Worm (Caenorhabditis elegans) whole organism, L3 larva: ENCODE data around the gene cyp-35C1.

Source experiments
- R02D3.7 ChIP-seq: fragments of 150-350 bp; optimal IDR thresholded peaks from 2 replicates; lab custom pipeline; 2014; ENCODE audit warnings: missing biosample characterization, missing genetic modification characterization
- ZK546.5 ChIP-seq: sonication (generic microtip); optimal IDR thresholded peaks from 2 replicates; lab custom pipeline; 2017; ENCODE audit warnings: missing biosample characterization, missing genetic modification characterization
- ama-1 ChIP-seq: fragments of 150-350 bp; optimal IDR thresholded peaks from 2 replicates; lab custom pipeline; 2018
- ceh-16 ChIP-seq: sonication (generic microtip); optimal IDR thresholded peaks from 2 replicates; lab custom pipeline; 2017; ENCODE audit warnings: missing biosample characterization, missing genetic modification characterization
- ceh-28 ChIP-seq: fragments of 150-350 bp; optimal IDR thresholded peaks from 2 replicates; lab custom pipeline; 2014; ENCODE audit warnings: missing biosample characterization, missing genetic modification reagents, missing genetic modification characterization
- ceh-82 ChIP-seq: fragments of 150-350 bp; optimal IDR thresholded peaks from 2 replicates; lab custom pipeline; 2014; ENCODE audit warnings: missing biosample characterization, missing genetic modification characterization
- egl-27 ChIP-seq: sonication (generic microtip); optimal IDR thresholded peaks from 4 replicates; lab custom pipeline; 2017; ENCODE audit warnings: missing biosample characterization, missing genetic modification reagents, missing genetic modification characterization
- egl-5 ChIP-seq: fragments of 150-350 bp; optimal IDR thresholded peaks from 2 replicates; lab custom pipeline; 2017; ENCODE audit warnings: missing biosample characterization, missing genetic modification reagents, missing genetic modification characterization, inconsistent platforms
- elt-1 ChIP-seq: fragments of 150-350 bp; optimal IDR thresholded peaks from 2 replicates; lab custom pipeline; 2014; ENCODE audit warnings: missing biosample characterization, missing genetic modification characterization
- elt-2 ChIP-seq: sonication (generic microtip); optimal IDR thresholded peaks from 2 replicates; lab custom pipeline; 2016; ENCODE audit warnings: missing genetic modification reagents, mild to moderate bottlenecking, missing genetic modification characterization, missing compliant biosample characterization
- elt-3 ChIP-seq, 3 experiments: fragments of 150-350 bp in 1 of 3; sonication (generic microtip) in 2 of 3; optimal IDR thresholded peaks; 2 replicates in 2 of 3; 4 replicates in 1 of 3; lab custom pipeline; 2014 to 2017; ENCODE audit warnings: missing biosample characterization in 3 of 3, missing genetic modification characterization in 3 of 3
- eor-1 ChIP-seq, 2 experiments: fragments of 150-350 bp; optimal IDR thresholded peaks; 2 replicates each; lab custom pipeline; 2014 to 2018; ENCODE audit warnings: missing biosample characterization in 2 of 2, missing genetic modification characterization in 2 of 2
- fkh-10 ChIP-seq: sonication (generic microtip); optimal IDR thresholded peaks from 2 replicates; lab custom pipeline; 2017; ENCODE audit warnings: missing biosample characterization, missing genetic modification reagents, missing genetic modification characterization
- fkh-2 ChIP-seq: fragments of 150-350 bp; optimal IDR thresholded peaks from 2 replicates; lab custom pipeline; 2014; ENCODE audit warnings: missing biosample characterization, missing genetic modification reagents, missing genetic modification characterization
- fos-1 ChIP-seq: fragments of 150-350 bp; optimal IDR thresholded peaks from 2 replicates; lab custom pipeline; 2014; ENCODE audit warnings: missing biosample characterization, missing genetic modification characterization
- hmg-11 ChIP-seq: sonication (generic microtip); optimal IDR thresholded peaks from 2 replicates; lab custom pipeline; 2016; ENCODE audit warnings: missing genetic modification characterization, missing compliant biosample characterization
- jun-1 ChIP-seq: fragments of 150-350 bp; optimal IDR thresholded peaks from 2 replicates; lab custom pipeline; 2014; ENCODE audit warnings: missing biosample characterization, missing genetic modification reagents, missing genetic modification characterization
- lin-15B ChIP-seq: fragments of 150-350 bp; optimal IDR thresholded peaks from 2 replicates; lab custom pipeline; 2014; ENCODE audit warnings: missing biosample characterization, missing genetic modification characterization
- lin-39 ChIP-seq: fragments of 150-350 bp; optimal IDR thresholded peaks from 2 replicates; lab custom pipeline; 2018; ENCODE audit warnings: missing biosample characterization, missing genetic modification reagents, missing genetic modification characterization
- lsy-12 ChIP-seq: sonication (generic microtip); optimal IDR thresholded peaks from 2 replicates; lab custom pipeline; 2016; ENCODE audit warnings: mild to moderate bottlenecking, missing genetic modification characterization, missing compliant biosample characterization
- mdl-1 ChIP-seq: fragments of 150-350 bp; optimal IDR thresholded peaks from 2 replicates; lab custom pipeline; 2014; ENCODE audit warnings: missing biosample characterization, missing genetic modification characterization
- mml-1 ChIP-seq: fragments of 150-350 bp; sonication (generic microtip); optimal IDR thresholded peaks from 3 replicates; lab custom pipeline; 2014; ENCODE audit warnings: missing biosample characterization, missing genetic modification characterization
- nfya-1 ChIP-seq: sonication (generic microtip); optimal IDR thresholded peaks from 2 replicates; lab custom pipeline; 2017; ENCODE audit warnings: missing genetic modification characterization, mild to moderate bottlenecking, missing compliant biosample characterization, antibody characterized with exemption, moderate library complexity; ENCODE audit not compliant: insufficient read depth
- nhr-11 ChIP-seq: fragments of 150-350 bp; optimal IDR thresholded peaks from 2 replicates; lab custom pipeline; 2014; ENCODE audit warnings: missing biosample characterization, missing genetic modification characterization
- nhr-23 ChIP-seq: fragments of 150-350 bp; optimal IDR thresholded peaks from 2 replicates; lab custom pipeline; 2014; ENCODE audit warnings: missing biosample characterization, missing genetic modification reagents, missing genetic modification characterization
- nhr-237 ChIP-seq: fragments of 150-350 bp; optimal IDR thresholded peaks from 2 replicates; lab custom pipeline; 2014; ENCODE audit warnings: missing biosample characterization, missing genetic modification characterization
- nhr-25 ChIP-seq: sonication (generic microtip); optimal IDR thresholded peaks from 2 replicates; lab custom pipeline; 2017; ENCODE audit warnings: missing biosample characterization, missing genetic modification characterization
- nhr-28 ChIP-seq: fragments of 150-350 bp; optimal IDR thresholded peaks from 2 replicates; lab custom pipeline; 2014; ENCODE audit warnings: missing biosample characterization, missing genetic modification characterization
- nhr-43 ChIP-seq: sonication (generic microtip); optimal IDR thresholded peaks from 2 replicates; lab custom pipeline; 2016; ENCODE audit warnings: mild to moderate bottlenecking, missing genetic modification characterization, missing compliant biosample characterization; ENCODE audit not compliant: poor library complexity, severe bottlenecking
- nhr-67 ChIP-seq: fragments of 150-350 bp; optimal IDR thresholded peaks from 2 replicates; lab custom pipeline; 2014; ENCODE audit warnings: missing biosample characterization, missing genetic modification characterization
- pha-4 ChIP-seq: fragments of 150-350 bp; optimal IDR thresholded peaks from 2 replicates; lab custom pipeline; 2014; ENCODE audit warnings: missing biosample characterization, missing genetic modification reagents, missing genetic modification characterization
- pqm-1 ChIP-seq: fragments of 150-350 bp; optimal IDR thresholded peaks from 2 replicates; lab custom pipeline; 2017; ENCODE audit warnings: missing biosample characterization, missing genetic modification characterization, inconsistent platforms
- sea-2 ChIP-seq: fragments of 150-350 bp; sonication (generic microtip); optimal IDR thresholded peaks from 4 replicates; lab custom pipeline; 2014; ENCODE audit warnings: missing biosample characterization, missing genetic modification reagents, missing genetic modification characterization
- skn-1 ChIP-seq: fragments of 150-350 bp; optimal IDR thresholded peaks from 2 replicates; lab custom pipeline; 2014; ENCODE audit warnings: missing biosample characterization, missing genetic modification characterization
- snpc-4 ChIP-seq: fragments of 150-350 bp; optimal IDR thresholded peaks from 2 replicates; lab custom pipeline; 2014; ENCODE audit warnings: missing biosample characterization, missing genetic modification characterization
- tbx-2 ChIP-seq: sonication (generic microtip); optimal IDR thresholded peaks from 2 replicates; lab custom pipeline; 2016; ENCODE audit warnings: mild to moderate bottlenecking, missing genetic modification characterization, missing compliant biosample characterization
- unc-39 ChIP-seq: sonication (generic microtip); optimal IDR thresholded peaks from 4 replicates; lab custom pipeline; 2017; ENCODE audit warnings: missing biosample characterization, missing genetic modification characterization
- unc-62 ChIP-seq: fragments of 150-350 bp; sonication (generic microtip); optimal IDR thresholded peaks from 4 replicates; lab custom pipeline; 2014; ENCODE audit warnings: missing biosample characterization, missing genetic modification reagents, missing genetic modification characterization
- zag-1 ChIP-seq: fragments of 150-350 bp; optimal IDR thresholded peaks from 2 replicates; lab custom pipeline; 2014; ENCODE audit warnings: missing biosample characterization, missing genetic modification characterization
- ztf-11 ChIP-seq: fragments of 150-350 bp; optimal IDR thresholded peaks from 2 replicates; lab custom pipeline; 2014; ENCODE audit warnings: missing biosample characterization, missing genetic modification characterization
- ztf-4 ChIP-seq: fragments of 150-350 bp; optimal IDR thresholded peaks from 2 replicates; lab custom pipeline; 2014; ENCODE audit warnings: missing biosample characterization, missing genetic modification characterization

cyp-35C1 gene

ce11 chrV:13920730-13921129 lies 22.4 kb upstream of the cyp-35C1 start, which contains the start of gene srx-42:
srx-42 (plus strand) TSS chrV:13921030.
- TF ChIP-seq skn-1 = no peak

ce11 chrV:13918341-13918740 lies 20.1 kb upstream of the cyp-35C1 start, which contains the start of gene str-250:
str-250 (plus strand) TSS chrV:13918641.
- TF ChIP-seq nhr-43 (tag; lab: Kevin White, UChicago) (no peak), elt-3 (tag; optimal IDR thresholded peaks at IDR 0.05; lab: Kevin White, UChicago) (no peak), tbx-2 (no peak), ztf-4 (tag; lab: Kevin White, UChicago) (no peak), ztf-11 (tag; lab: Kevin White, UChicago) (no peak), elt-1 (tag; lab: Kevin White, UChicago) (no peak), nfya-1 (no peak), lin-39 (tag; lab: Kevin White, UChicago) (no peak), elt-2 (tag; lab: Kevin White, UChicago) (no peak), ZK546.5 (tag; lab: Kevin White, UChicago) (no peak), mdl-1 (no peak)
- TF ChIP-seq, all 47 proteins: peak for 0

ce11 chrV:13916196-13916595 lies 17.9 kb upstream of the cyp-35C1 start, which contains the start of gene str-252:
str-252 (plus strand) TSS chrV:13916496.
- TF ChIP-seq nhr-28 (tag; lab: Kevin White, UChicago) = no peak
- no peak for TF ChIP-seq eor-1 (tag; optimal IDR thresholded peaks at IDR 0.05; lab: Kevin White, UChicago)
- TF ChIP-seq lin-39 (tag; lab: Kevin White, UChicago) = no peak
- no peak for TF ChIP-seq zag-1 (tag; lab: Kevin White, UChicago)
- TF ChIP-seq ztf-11 (tag; lab: Kevin White, UChicago) = no peak
- no peak for TF ChIP-seq mdl-1
- no peak for TF ChIP-seq lin-15B
- no peak for TF ChIP-seq pha-4 (tag; lab: Kevin White, UChicago)
- TF ChIP-seq sea-2 (GFP tag; lab: Kevin White, UChicago) = no peak
- no peak for TF ChIP-seq mml-1 (tag; lab: Kevin White, UChicago)
- no peak for TF ChIP-seq nhr-43 (tag; lab: Kevin White, UChicago)
- TF ChIP-seq nhr-11 (tag; lab: Kevin White, UChicago) = no peak
- no peak for TF ChIP-seq nfya-1
- TF ChIP-seq fos-1 (tag; lab: Kevin White, UChicago) = no peak
- TF ChIP-seq fkh-10 (GFP tag; lab: Kevin White, UChicago) = no peak
- no peak for TF ChIP-seq unc-39

- TF ChIP-seq nfya-1 = no peak
- TF ChIP-seq pha-4 (tag; lab: Kevin White, UChicago) = no peak
- TF ChIP-seq elt-3 (tag; optimal IDR thresholded peaks at IDR 0.05; lab: Kevin White, UChicago) = no peak
- no peak for TF ChIP-seq ztf-4 (tag; lab: Kevin White, UChicago)
- TF ChIP-seq egl-5 = no peak
- TF ChIP-seq nhr-43 (tag; lab: Kevin White, UChicago) = no peak
- TF ChIP-seq, all 47 proteins: peak for 0
Measured at ce11 chrV:13915390-13915789, 17.1 kb upstream of the cyp-35C1 start, which contains the start of gene gcy-32. gcy-32 (minus strand) TSS chrV:13915490.

- TF ChIP-seq hmg-11 (no peak), R02D3.7 (tag; lab: Kevin White, UChicago) (no peak), nhr-23 (peak; percentile 86), nhr-28 (tag; lab: Kevin White, UChicago) (no peak), nhr-43 (tag; lab: Kevin White, UChicago) (peak; percentile 79), ceh-82 (tag; lab: Kevin White, UChicago) (no peak), lsy-12 (tag; lab: Kevin White, UChicago) (peak; percentile 16), zag-1 (tag; lab: Kevin White, UChicago) (no peak), nhr-237 (no peak), unc-62 (GFP tag; lab: Kevin White, UChicago) (no peak), lin-15B (peak; percentile 27), nhr-25 (tag; lab: Kevin White, UChicago) (peak; percentile 52), mml-1 (tag; lab: Kevin White, UChicago) (no peak), sea-2 (GFP tag; lab: Kevin White, UChicago) (no peak), snpc-4 (tag; lab: Kevin White, UChicago) (no peak), eor-1 (tag; optimal IDR thresholded peaks at IDR 0.05; lab: Kevin White, UChicago) (no peak), elt-3 (tag; optimal IDR thresholded peaks at IDR 0.05; lab: Kevin White, UChicago) (peak in 1 of 3 experiments; percentile 23), mdl-1 (peak; percentile 75), fkh-2 (no peak), egl-27 (tag; lab: Kevin White, UChicago) (no peak), elt-2 (tag; lab: Kevin White, UChicago) (peak; percentile 92), unc-39 (no peak), nhr-11 (tag; lab: Kevin White, UChicago) (peak; percentile 27), ztf-11 (tag; lab: Kevin White, UChicago) (no peak), fkh-10 (GFP tag; lab: Kevin White, UChicago) (no peak), pqm-1 (tag; lab: Kevin White, UChicago) (peak; percentile 95), ceh-28 (tag; lab: Kevin White, UChicago) (peak; percentile 58), nhr-67 (tag; lab: Kevin White, UChicago) (no peak), egl-5 (peak; percentile 99), nfya-1 (peak; percentile 90), skn-1 (peak; percentile 72), ceh-16 (tag; lab: Kevin White, UChicago) (no peak), ztf-4 (tag; lab: Kevin White, UChicago) (no peak), jun-1 (tag; lab: Kevin White, UChicago) (peak; percentile 92), ama-1 (lab: Kevin White, UChicago) (no peak)
Measured at ce11 chrV:13909400-13909799, 11.1 kb upstream of the cyp-35C1 start, which contains the start of gene C06B3.7. C06B3.7 (plus strand) TSS chrV:13909686.
